Fruit fly (Drosophila melanogaster): ENCODE results near the gene MFS10.

Gene MFS10

DNA sequence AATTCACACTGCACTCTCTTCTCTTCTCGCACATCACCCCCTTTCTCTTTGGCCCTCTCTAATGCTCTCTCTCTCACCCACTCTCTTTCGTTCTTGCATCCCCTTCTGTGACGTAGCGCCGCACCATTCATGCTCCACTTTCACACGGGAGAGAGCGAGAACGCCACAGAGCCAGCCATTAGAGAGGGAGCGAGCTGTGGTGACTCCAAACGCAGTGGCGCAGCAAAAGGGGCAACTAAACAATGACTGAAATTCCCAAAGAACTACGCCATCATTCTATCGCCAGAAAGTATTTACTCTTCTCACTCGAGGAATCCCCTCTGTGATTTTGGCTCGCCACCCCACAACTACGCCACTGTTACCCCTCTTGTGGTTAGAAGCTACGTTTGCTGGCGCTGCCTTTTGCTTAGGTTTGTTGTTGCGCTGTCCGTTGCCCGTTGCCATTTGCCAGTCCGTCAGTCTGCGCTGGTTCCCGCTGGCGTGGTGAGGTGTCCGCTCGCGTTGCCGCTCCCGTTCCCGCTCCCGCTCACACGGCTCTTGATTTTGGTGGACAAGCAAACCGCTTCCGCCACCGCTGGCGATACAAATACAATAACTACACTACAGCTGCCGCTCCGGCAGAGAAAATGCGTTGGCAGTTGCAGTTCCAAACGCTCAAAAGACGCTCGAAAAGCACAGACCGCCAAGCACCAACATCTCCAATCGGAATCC is 2.4 kb downstream of the MFS10 start (continued):
- TF ChIP-seq CG1647 (GFP tag; optimal IDR thresholded peaks at IDR 0.05) (peak; percentile 98), Taf1 (GFP tag; IDR thresholded peaks at IDR 0.05) (peak; percentile 99), mld (GFP tag; IDR thresholded peaks at IDR 0.05; ENCODE audit: partially characterized antibody) (no peak), Pdp1 (GFP tag; optimal IDR thresholded peaks at IDR 0.05) (peak; percentile 98 to 99), bbx (GFP tag; IDR thresholded peaks at IDR 0.05; ENCODE audit: partially characterized antibody) (peak; percentile 47; the same call in 1 of the 2 replicates), Hr39 (optimal IDR thresholded peaks at IDR 0.05) (no peak), CG9797 (GFP tag; optimal IDR thresholded peaks at IDR 0.05) (peak; percentile 70), fu2 (GFP tag; optimal IDR thresholded peaks at IDR 0.05) (peak; percentile 99), Atf-2 (GFP tag; optimal IDR thresholded peaks at IDR 0.05) (peak; percentile 98), Ssrp (tag; optimal IDR thresholded peaks at IDR 0.05) (peak; percentile 96), sens-2 (GFP tag; IDR thresholded peaks at IDR 0.05) (peak; percentile 98), CG12744 (GFP tag; optimal IDR thresholded peaks at IDR 0.05) (peak; percentile 99), abd-A (tag; optimal IDR thresholded peaks at IDR 0.05) (peak; percentile 96), Oaz (GFP tag; IDR thresholded peaks at IDR 0.05) (peak; percentile 98), CG18599 (GFP tag; optimal IDR thresholded peaks at IDR 0.05) (peak; percentile 100), NC2α (GFP tag; optimal IDR thresholded peaks at IDR 0.05) (peak; percentile 96), ems (GFP tag; optimal IDR thresholded peaks at IDR 0.05) (peak; percentile 99), Sox100B (GFP tag; optimal IDR thresholded peaks at IDR 0.05) (peak; percentile 94), CG6683 (GFP tag; optimal IDR thresholded peaks at IDR 0.05) (peak; percentile 98), CG9437 (GFP tag; optimal IDR thresholded peaks at IDR 0.05) (peak; percentile 92), Lhr (GFP tag; optimal IDR thresholded peaks at IDR 0.05) (peak; percentile 95), inv (GFP tag; IDR thresholded peaks at IDR 0.05; ENCODE audit: partially characterized antibody) (peak; percentile 18; the same call in 1 of the 2 replicates), zfh1 (GFP tag; IDR thresholded peaks at IDR 0.05) (peak; percentile 100), Dp (GFP tag; optimal IDR thresholded peaks at IDR 0.05) (peak; percentile 42), CG9609 (GFP tag; optimal IDR thresholded peaks at IDR 0.05) (peak; percentile 99), kah (GFP tag; optimal IDR thresholded peaks at IDR 0.05) (peak; percentile 96), pzg (GFP tag; optimal IDR thresholded peaks at IDR 0.05) (peak; percentile 63), D19A (tag; optimal IDR thresholded peaks at IDR 0.05) (peak; percentile 95), ac (GFP tag; optimal IDR thresholded peaks at IDR 0.05) (peak; percentile 89), CG6689 (GFP tag; IDR thresholded peaks at IDR 0.05) (peak; percentile 98), Opbp (GFP tag; IDR thresholded peaks at IDR 0.05; ENCODE audit: partially characterized antibody) (peak; percentile 59; the same call in 1 of the 3 replicates), salm (tag; optimal IDR thresholded peaks at IDR 0.05) (peak; percentile 96), CG8089 (GFP tag; optimal IDR thresholded peaks at IDR 0.05) (peak; percentile 98), Ets65A (GFP tag) (peak; percentile 100), lab (GFP tag; optimal IDR thresholded peaks at IDR 0.05) (peak; percentile 100), usp (GFP tag; optimal IDR thresholded peaks at IDR 0.05) (no peak), CG8478 (optimal IDR thresholded peaks at IDR 0.05) (peak; percentile 90), CG31441 (GFP tag; IDR thresholded peaks at IDR 0.05) (peak; percentile 97), chif (GFP tag; optimal IDR thresholded peaks at IDR 0.05) (peak; percentile 99), dysf (GFP tag; IDR thresholded peaks at IDR 0.05) (peak; percentile 100), hb (GFP tag; IDR thresholded peaks at IDR 0.05; ENCODE audit: partially characterized antibody) (0 out of 3 replicates have a peak, but pooled peaks have one; percentile 50), CG7357 (GFP tag; IDR thresholded peaks at IDR 0.05) (peak; percentile 95), Tbp (GFP tag; optimal IDR thresholded peaks at IDR 0.05) (no peak), CG10979 (tag; optimal IDR thresholded peaks at IDR 0.05) (peak; percentile 97), CG3281 (GFP tag; optimal IDR thresholded peaks at IDR 0.05) (peak; percentile 98), CG3065 (GFP tag; optimal IDR thresholded peaks at IDR 0.05) (peak; percentile 98), gcm2 (GFP tag; optimal IDR thresholded peaks at IDR 0.05) (peak; percentile 99), Sin3A (optimal IDR thresholded peaks at IDR 0.05) (no peak), CG5953 (GFP tag; IDR thresholded peaks at IDR 0.05) (peak; percentile 99), Hr51 (GFP tag; optimal IDR thresholded peaks at IDR 0.05) (peak; percentile 98 to 99)

Data from whole organism, embryonic.